Fruit fly (Drosophila melanogaster): ENCODE results near the gene RhoGEF3.
A peak's percentile ranks its signal among the peaks of the same experiment; 100 is the strongest.

The RhoGEF3 gene

DNA sequence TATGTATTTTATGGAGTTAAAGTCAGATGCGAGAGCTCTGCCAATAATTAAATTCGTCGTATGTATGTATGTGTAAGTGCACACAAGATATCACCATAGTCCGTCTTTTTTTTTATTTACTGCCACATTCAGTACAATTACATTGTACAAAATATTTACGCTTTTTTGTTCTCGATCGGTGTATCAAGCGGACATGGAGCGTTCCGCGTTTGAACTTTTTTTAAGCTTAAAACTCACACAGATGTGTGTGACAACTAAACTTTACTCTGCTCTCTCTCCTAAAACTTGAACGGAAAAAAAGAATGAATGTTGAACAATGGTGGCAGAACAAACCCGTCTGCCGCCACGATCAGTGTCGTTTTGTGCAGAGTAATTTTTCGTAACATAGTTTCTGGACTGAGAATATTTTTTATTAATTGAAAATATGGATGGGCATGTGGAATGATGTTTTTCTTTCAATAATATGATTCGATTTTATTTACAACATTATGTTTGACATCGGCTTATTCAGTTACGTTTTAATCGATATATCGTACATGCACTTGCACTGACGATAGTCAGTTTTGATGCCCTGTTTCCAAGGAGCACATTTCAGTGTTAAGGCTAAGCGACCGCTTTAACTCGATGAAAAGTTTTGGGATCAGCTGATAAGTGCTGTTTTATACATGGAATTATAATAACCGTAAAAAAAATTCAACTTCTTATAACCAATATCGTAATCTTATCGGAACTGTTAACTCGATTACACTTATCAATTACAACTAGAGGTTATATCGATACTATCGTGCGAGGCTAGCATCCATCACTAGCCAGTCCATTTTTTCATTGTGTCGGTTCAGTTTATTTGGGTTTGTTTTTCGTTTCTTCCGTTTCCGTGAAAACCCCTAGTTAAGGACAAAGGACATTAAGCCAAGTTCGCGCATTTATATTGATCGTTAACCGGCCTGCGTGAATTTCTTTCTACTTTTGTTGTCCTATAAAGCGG, 69.7 kb downstream of the RhoGEF3 start, which contains the start of gene mth (continued):
- no peak for TF ChIP-seq CG15073 (GFP tag; optimal IDR thresholded peaks at IDR 0.05)
- TF ChIP-seq emc (GFP tag; optimal IDR thresholded peaks at IDR 0.05), result peak; percentile 19
- peak in 1 of 2 experiments; percentile 15 for TF ChIP-seq chif (GFP tag; optimal IDR thresholded peaks at IDR 0.05)
- peak; percentile 54; the same call in 1 of the 3 replicates for TF ChIP-seq Dbx (GFP tag; IDR thresholded peaks at IDR 0.05)
- peak; percentile 54 for TF ChIP-seq CG9797 (GFP tag; optimal IDR thresholded peaks at IDR 0.05)
- no peak for TF ChIP-seq CG4360 (GFP tag; IDR thresholded peaks at IDR 0.05)
- peak; percentile 72 for TF ChIP-seq CG9932 (GFP tag; IDR thresholded peaks at IDR 0.05)
- no peak for TF ChIP-seq CG16863 (GFP tag; optimal IDR thresholded peaks at IDR 0.05)
- peak; percentile 99 for TF ChIP-seq CG16813 (GFP tag; IDR thresholded peaks at IDR 0.05; ENCODE audit: partially characterized antibody)
- no peak for TF ChIP-seq tgo (GFP tag; IDR thresholded peaks at IDR 0.05)
- TF ChIP-seq tll (GFP tag; optimal IDR thresholded peaks at IDR 0.05), result peak in 1 of 2 experiments; percentile 90
- TF ChIP-seq Dll (GFP tag; IDR thresholded peaks at IDR 0.05; ENCODE audit: partially characterized antibody), result peak; percentile 99
- no peak for TF ChIP-seq CG12744 (GFP tag; optimal IDR thresholded peaks at IDR 0.05)
- TF ChIP-seq CG43689 (GFP tag; IDR thresholded peaks at IDR 0.05), result no peak
- no peak for TF ChIP-seq CG6854 (GFP tag; optimal IDR thresholded peaks at IDR 0.05)
- 0 out of 2 replicates have a peak, but pooled peaks have one; percentile 28 for TF ChIP-seq CG14014 (GFP tag; IDR thresholded peaks at IDR 0.05)
- peak; percentile 29 for TF ChIP-seq Bdp1 (GFP tag; optimal IDR thresholded peaks at IDR 0.05)
- no peak; the same call in 2 of the 3 replicates for TF ChIP-seq Aef1 (GFP tag; IDR thresholded peaks at IDR 0.05)
- no peak for TF ChIP-seq CG4404 (GFP tag; IDR thresholded peaks at IDR 0.05)
- TF ChIP-seq da (GFP tag; optimal IDR thresholded peaks at IDR 0.05), result no peak
- no peak for TF ChIP-seq fd102C (GFP tag; optimal IDR thresholded peaks at IDR 0.05)
- TF ChIP-seq Fer2 (tag; optimal IDR thresholded peaks at IDR 0.05), result no peak
- no peak for TF ChIP-seq Side (GFP tag; optimal IDR thresholded peaks at IDR 0.05)
- TF ChIP-seq Antp (GFP tag; optimal IDR thresholded peaks at IDR 0.05), result peak; percentile 28
- TF ChIP-seq unc-4 (GFP tag; IDR thresholded peaks at IDR 0.05; ENCODE audit: partially characterized antibody), result peak; percentile 99
- no peak for TF ChIP-seq pan (optimal IDR thresholded peaks at IDR 0.05)
- peak in 1 of 2 experiments; percentile 22 for TF ChIP-seq pan (GFP tag; optimal IDR thresholded peaks at IDR 0.05 in 1 of 2, IDR thresholded peaks at IDR 0.05 in 1 of 2)
- TF ChIP-seq CG2875 (GFP tag; optimal IDR thresholded peaks at IDR 0.05), result no peak
- TF ChIP-seq CG6254 (GFP tag; optimal IDR thresholded peaks at IDR 0.05), result no peak
- peak; percentile 99 for TF ChIP-seq hb (GFP tag; IDR thresholded peaks at IDR 0.05; ENCODE audit: partially characterized antibody)
- no peak for TF ChIP-seq CG10654 (GFP tag; optimal IDR thresholded peaks at IDR 0.05)
- TF ChIP-seq sob (GFP tag; IDR thresholded peaks at IDR 0.05), result peak; percentile 59; the same call in 1 of the 2 replicates
- TF ChIP-seq CG11695 (GFP tag; IDR thresholded peaks at IDR 0.05), result no peak
- TF ChIP-seq CG2129 (GFP tag; IDR thresholded peaks at IDR 0.05; ENCODE audit: partially characterized antibody), result peak; percentile 98
- TF ChIP-seq CG4617 (GFP tag; optimal IDR thresholded peaks at IDR 0.05; ENCODE audit: borderline replicate concordance), result peak; percentile 65
- peak; percentile 52 for TF ChIP-seq CG8089 (GFP tag; optimal IDR thresholded peaks at IDR 0.05)
- TF ChIP-seq CG8388 (GFP tag; optimal IDR thresholded peaks at IDR 0.05), result no peak
- TF ChIP-seq CG17912 (GFP tag; optimal IDR thresholded peaks at IDR 0.05), result no peak
- TF ChIP-seq CG1647 (GFP tag; optimal IDR thresholded peaks at IDR 0.05), result peak; percentile 7
- TF ChIP-seq dan (GFP tag; IDR thresholded peaks at IDR 0.05), result no peak
- peak; percentile 45 for TF ChIP-seq abd-A (tag; optimal IDR thresholded peaks at IDR 0.05)
- no peak for TF ChIP-seq unpg (GFP tag; optimal IDR thresholded peaks at IDR 0.05)
- TF ChIP-seq CG7745 (tag; optimal IDR thresholded peaks at IDR 0.05), result no peak
- no peak; the same call in 2 of the 3 replicates for TF ChIP-seq B-H1 (GFP tag; IDR thresholded peaks at IDR 0.05)
- TF ChIP-seq CG12659 (GFP tag; optimal IDR thresholded peaks at IDR 0.05), result peak; percentile 87
- no peak for TF ChIP-seq trh (GFP tag; optimal IDR thresholded peaks at IDR 0.05)
- TF ChIP-seq CG1529 (GFP tag; optimal IDR thresholded peaks at IDR 0.05), result no peak
- TF ChIP-seq zfh1 (GFP tag; IDR thresholded peaks at IDR 0.05), result 0 out of 3 replicates have a peak, but pooled peaks have one; percentile 34

Measured in whole organism, embryonic.